Worm (Caenorhabditis elegans) whole organism, L3 larva: ENCODE measurements around the gene npr-20.

Experiments
- fkh-10 ChIP-seq: sonication (generic microtip); optimal IDR thresholded peaks from 2 replicates; lab custom pipeline; 2017; ENCODE audit warnings: missing biosample characterization, missing genetic modification reagents, missing genetic modification characterization
- fos-1 ChIP-seq: fragments of 150-350 bp; optimal IDR thresholded peaks from 2 replicates; lab custom pipeline; 2014; ENCODE audit warnings: missing biosample characterization, missing genetic modification characterization
- pha-4 ChIP-seq: fragments of 150-350 bp; optimal IDR thresholded peaks from 2 replicates; lab custom pipeline; 2014; ENCODE audit warnings: missing biosample characterization, missing genetic modification reagents, missing genetic modification characterization
- zag-1 ChIP-seq: fragments of 150-350 bp; optimal IDR thresholded peaks from 2 replicates; lab custom pipeline; 2014; ENCODE audit warnings: missing biosample characterization, missing genetic modification characterization

DNA sequence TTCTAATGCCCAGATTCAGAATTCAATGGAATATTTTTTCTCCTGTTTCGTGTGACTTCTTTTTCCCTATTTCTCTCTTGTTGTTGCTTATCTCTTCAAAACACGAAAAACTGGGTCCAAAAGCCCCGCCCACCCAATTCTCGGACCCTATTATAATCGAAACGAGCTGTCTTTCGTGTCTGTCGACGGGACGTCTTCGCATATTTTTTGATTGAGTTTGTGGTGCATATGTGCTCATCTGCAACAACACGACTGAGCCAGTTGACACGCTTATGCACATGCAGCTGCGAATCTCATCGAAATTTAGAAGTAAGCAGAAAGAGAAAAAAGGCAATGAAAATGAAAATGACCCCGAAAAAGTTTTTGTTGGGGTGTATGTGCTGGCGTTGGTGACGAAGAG lies 34.1 kb downstream of the npr-20 start:
- TF ChIP-seq fkh-10 (GFP tag; lab: Kevin White, UChicago), result no peak
- no peak for TF ChIP-seq zag-1 (tag; lab: Kevin White, UChicago)
- no peak for TF ChIP-seq pha-4
- no peak for TF ChIP-seq fos-1 (tag; lab: Kevin White, UChicago)
